Fruit fly (Drosophila melanogaster) whole organism, embryonic: ENCODE measurements around the gene sordd2.

Experiments used
- Awh ChIP-seq: fragments of 200-800 bp; sonication (Bioruptor generic); IDR thresholded peaks from 2 replicates; pipeline ENCODE4, ENCODE4 v1.3.6; 2022; ENCODE audit warnings: missing biosample characterization, missing genetic modification characterization
- Bteb2 ChIP-seq: fragments of 200-800 bp; sonication (Bioruptor generic); optimal IDR thresholded peaks from 2 replicates; lab custom pipeline; 2016; ENCODE audit warnings: missing biosample characterization, missing genetic modification characterization
- CG10274 ChIP-seq: fragments of 200-800 bp; sonication (Bioruptor generic); optimal IDR thresholded peaks from 3 replicates; lab custom pipeline; 2017; ENCODE audit warnings: missing biosample characterization, mild to moderate bottlenecking, missing genetic modification characterization
- CG10543 ChIP-seq: fragments of 200-800 bp; sonication (Bioruptor generic); optimal IDR thresholded peaks from 3 replicates; lab custom pipeline; 2017; ENCODE audit warnings: missing biosample characterization, mild to moderate bottlenecking, missing genetic modification characterization, moderate library complexity
- CG12155 ChIP-seq: fragments of 200-800 bp; sonication (Bioruptor generic); optimal IDR thresholded peaks from 3 replicates; lab custom pipeline; 2016; ENCODE audit warnings: missing biosample characterization, missing genetic modification characterization
- CG12236 ChIP-seq: fragments of 200-800 bp; sonication (Bioruptor generic); optimal IDR thresholded peaks from 2 replicates; lab custom pipeline; 2016; ENCODE audit warnings: missing biosample characterization, missing genetic modification characterization
- CG13296 ChIP-seq: fragments of 200-800 bp; sonication (Bioruptor generic); optimal IDR thresholded peaks from 3 replicates; lab custom pipeline; 2018; ENCODE audit warnings: missing biosample characterization, mild to moderate bottlenecking, missing genetic modification characterization
- CG13775 ChIP-seq: fragments of 200-800 bp; sonication (Bioruptor generic); optimal IDR thresholded peaks from 3 replicates; lab custom pipeline; 2017; ENCODE audit warnings: missing biosample characterization, mild to moderate bottlenecking, missing genetic modification characterization
- CG14860 ChIP-seq: fragments of 200-800 bp; sonication (Bioruptor generic); IDR thresholded peaks from 3 replicates; pipeline ENCODE4 v1.3.6; 2022; ENCODE audit warnings: missing biosample characterization, missing genetic modification characterization; ENCODE audit not compliant: partially characterized antibody
- CG14965 ChIP-seq: fragments of 200-800 bp; sonication (Bioruptor generic); optimal IDR thresholded peaks from 2 replicates; lab custom pipeline; 2016; ENCODE audit warnings: missing biosample characterization, missing genetic modification characterization, borderline replicate concordance
- CG15479 ChIP-seq: fragments of 200-800 bp; sonication (Bioruptor generic); optimal IDR thresholded peaks from 3 replicates; lab custom pipeline; 2019; ENCODE audit warnings: missing biosample characterization, mild to moderate bottlenecking, missing genetic modification characterization, moderate library complexity
- CG15514 ChIP-seq: fragments of 200-800 bp; sonication (Bioruptor generic); optimal IDR thresholded peaks from 3 replicates; lab custom pipeline; 2017; ENCODE audit warnings: missing biosample characterization, missing genetic modification characterization, mild to moderate bottlenecking, moderate library complexity, missing genetic modification reagents
- CG16863 ChIP-seq: fragments of 200-800 bp; sonication (Bioruptor generic); optimal IDR thresholded peaks from 3 replicates; lab custom pipeline; 2016; ENCODE audit warnings: missing biosample characterization, missing genetic modification characterization
- CG18599 ChIP-seq: fragments of 200-800 bp; sonication (Bioruptor generic); optimal IDR thresholded peaks from 3 replicates; lab custom pipeline; 2017; ENCODE audit warnings: missing biosample characterization, missing genetic modification characterization, mild to moderate bottlenecking, moderate library complexity, missing genetic modification reagents
- CG3065 ChIP-seq: fragments of 200-800 bp; sonication (Bioruptor generic); optimal IDR thresholded peaks from 2 replicates; lab custom pipeline; 2016; ENCODE audit warnings: missing biosample characterization, missing genetic modification characterization
- CG31388 ChIP-seq: fragments of 200-800 bp; sonication (Bioruptor generic); optimal IDR thresholded peaks from 2 replicates; lab custom pipeline; 2016; ENCODE audit warnings: missing biosample characterization, missing genetic modification characterization
- CG42726 ChIP-seq: fragments of 200-800 bp; sonication (Bioruptor generic); IDR thresholded peaks from 2 replicates; pipeline ENCODE4 v1.3.6; 2022; ENCODE audit warnings: missing biosample characterization, missing genetic modification characterization; ENCODE audit not compliant: partially characterized antibody
- CG4820 ChIP-seq: fragments of 200-800 bp; sonication (Bioruptor generic); optimal IDR thresholded peaks from 3 replicates; lab custom pipeline; 2016; ENCODE audit warnings: missing biosample characterization, missing genetic modification characterization
- CG6813 ChIP-seq: fragments of 200-800 bp; sonication (Bioruptor generic); optimal IDR thresholded peaks from 2 replicates; lab custom pipeline; 2017; ENCODE audit warnings: missing biosample characterization, missing genetic modification characterization, mild to moderate bottlenecking, moderate library complexity, missing genetic modification reagents
- CG7271 ChIP-seq: fragments of 200-800 bp; sonication (Bioruptor generic); optimal IDR thresholded peaks from 2 replicates; lab custom pipeline; 2018; ENCODE audit warnings: missing biosample characterization, mild to moderate bottlenecking, missing genetic modification characterization, moderate library complexity
- CG8478 ChIP-seq: fragments of >200 bp; optimal IDR thresholded peaks from 2 replicates; lab custom pipeline; 2018
- CG8924 ChIP-seq: fragments of 200-800 bp; optimal IDR thresholded peaks from 3 replicates; lab custom pipeline; 2019; ENCODE audit warnings: missing biosample characterization, mild to moderate bottlenecking, missing genetic modification characterization, moderate library complexity
- CG9727 ChIP-seq: fragments of 200-800 bp; sonication (Bioruptor generic); optimal IDR thresholded peaks from 3 replicates; lab custom pipeline; 2017; ENCODE audit warnings: missing biosample characterization, mild to moderate bottlenecking, missing genetic modification characterization
- CG9876 ChIP-seq: fragments of 200-800 bp; sonication (Bioruptor generic); optimal IDR thresholded peaks from 2 replicates; lab custom pipeline; 2016; ENCODE audit warnings: missing biosample characterization, missing genetic modification characterization
- Dref ChIP-seq: fragments of 200-800 bp; sonication (Bioruptor generic); IDR thresholded peaks from 2 replicates; pipeline ENCODE4 v1.3.6; 2022; ENCODE audit warnings: missing biosample characterization, missing genetic modification characterization
- E2f1 ChIP-seq: fragments of 200-800 bp; sonication (Bioruptor generic); IDR thresholded peaks from 2 replicates; pipeline ENCODE4 v1.3.6; 2022; ENCODE audit warnings: missing biosample characterization, missing genetic modification characterization
- Gsc ChIP-seq: fragments of 200-800 bp; sonication (Bioruptor generic); IDR thresholded peaks from 2 replicates; pipeline ENCODE4 v1.3.6; 2022; ENCODE audit warnings: missing biosample characterization, missing genetic modification characterization
- HmgZ ChIP-seq: fragments of 200-800 bp; sonication (Bioruptor generic); optimal IDR thresholded peaks from 2 replicates; lab custom pipeline; 2018; ENCODE audit warnings: missing biosample characterization, mild to moderate bottlenecking, missing genetic modification characterization
- Mad ChIP-seq: fragments of 200-800 bp; sonication (Bioruptor generic); optimal IDR thresholded peaks from 2 replicates; lab custom pipeline; 2016; ENCODE audit warnings: missing biosample characterization, missing genetic modification characterization
- Neu2 ChIP-seq: fragments of 200-800 bp; sonication (Bioruptor generic); optimal IDR thresholded peaks from 3 replicates; lab custom pipeline; 2016; ENCODE audit warnings: missing biosample characterization, missing genetic modification characterization, borderline replicate concordance
- Side ChIP-seq: fragments of 200-800 bp; sonication (Bioruptor generic); optimal IDR thresholded peaks from 2 replicates; lab custom pipeline; 2016; ENCODE audit warnings: missing biosample characterization, missing genetic modification characterization
- ab ChIP-seq: fragments of 200-800 bp; sonication (Bioruptor generic); optimal IDR thresholded peaks from 2 replicates; lab custom pipeline; 2016; ENCODE audit warnings: missing biosample characterization, missing genetic modification characterization
- ac ChIP-seq: fragments of 200-800 bp; sonication (Bioruptor generic); optimal IDR thresholded peaks from 3 replicates; lab custom pipeline; 2017; ENCODE audit warnings: missing biosample characterization, mild to moderate bottlenecking, missing genetic modification characterization
- dimm ChIP-seq: fragments of 200-800 bp; sonication (Bioruptor generic); IDR thresholded peaks from 2 replicates; pipeline ENCODE4 v1.3.6; 2022; ENCODE audit warnings: missing biosample characterization, missing genetic modification characterization
- emc ChIP-seq: fragments of 200-800 bp; sonication (Bioruptor generic); optimal IDR thresholded peaks from 2 replicates; lab custom pipeline; 2016; ENCODE audit warnings: missing biosample characterization, missing genetic modification characterization
- en ChIP-seq: fragments of 200-800 bp; sonication (Bioruptor generic); optimal IDR thresholded peaks from 2 replicates; lab custom pipeline; 2016; ENCODE audit warnings: missing biosample characterization, missing genetic modification characterization
- fd96Cb ChIP-seq: fragments of 200-800 bp; sonication (Bioruptor generic); optimal IDR thresholded peaks from 2 replicates; lab custom pipeline; 2018; ENCODE audit warnings: missing biosample characterization, mild to moderate bottlenecking, missing genetic modification characterization, moderate library complexity
- grn ChIP-seq: fragments of 200-800 bp; sonication (Bioruptor generic); optimal IDR thresholded peaks from 3 replicates; lab custom pipeline; 2017; ENCODE audit warnings: missing biosample characterization, missing genetic modification characterization
- ham ChIP-seq: fragments of 200-800 bp; sonication (Bioruptor generic); IDR thresholded peaks from 2 replicates; pipeline ENCODE4 v1.3.6; 2022; ENCODE audit warnings: missing biosample characterization, missing genetic modification characterization
- inv ChIP-seq: fragments of 200-800 bp; sonication (Bioruptor generic); IDR thresholded peaks from 2 replicates; pipeline ENCODE4 v1.3.6; 2022; ENCODE audit warnings: missing biosample characterization, missing genetic modification characterization; ENCODE audit not compliant: partially characterized antibody
- lilli ChIP-seq: fragments of 200-800 bp; sonication (Bioruptor generic); optimal IDR thresholded peaks from 3 replicates; lab custom pipeline; 2016; ENCODE audit warnings: missing biosample characterization, missing genetic modification characterization
- mirr ChIP-seq: fragments of 200-800 bp; sonication (Bioruptor generic); optimal IDR thresholded peaks from 3 replicates; lab custom pipeline; 2018; ENCODE audit warnings: missing biosample characterization, mild to moderate bottlenecking, missing genetic modification characterization
- p53 ChIP-seq: fragments of 200-800 bp; sonication (Bioruptor generic); optimal IDR thresholded peaks from 2 replicates; lab custom pipeline; 2016; ENCODE audit warnings: missing biosample characterization, missing genetic modification characterization
- slbo ChIP-seq: fragments of 200-800 bp; sonication (Bioruptor generic); IDR thresholded peaks from 2 replicates; pipeline ENCODE4 v1.3.6; 2022; ENCODE audit warnings: missing biosample characterization, missing genetic modification characterization
- tap ChIP-seq: fragments of 200-800 bp; optimal IDR thresholded peaks from 3 replicates; lab custom pipeline; 2019; ENCODE audit warnings: missing biosample characterization, mild to moderate bottlenecking, missing genetic modification characterization, moderate library complexity
- trem ChIP-seq: fragments of 200-800 bp; optimal IDR thresholded peaks from 3 replicates; lab custom pipeline; 2019; ENCODE audit warnings: missing biosample characterization, mild to moderate bottlenecking, missing genetic modification characterization, moderate library complexity
- tup ChIP-seq: fragments of 200-800 bp; sonication (Bioruptor generic); optimal IDR thresholded peaks from 2 replicates; lab custom pipeline; 2016; ENCODE audit warnings: missing biosample characterization, mild to moderate bottlenecking, missing genetic modification characterization, moderate library complexity
- wek ChIP-seq: fragments of 200-800 bp; sonication (Bioruptor generic); optimal IDR thresholded peaks from 3 replicates; lab custom pipeline; 2018; ENCODE audit warnings: missing biosample characterization, mild to moderate bottlenecking, missing genetic modification characterization, moderate library complexity
- yki ChIP-seq: fragments of >200 bp; optimal IDR thresholded peaks from 3 replicates; lab custom pipeline; 2018
- zen2 ChIP-seq: fragments of 200-800 bp; sonication (Bioruptor generic); IDR thresholded peaks from 3 replicates; pipeline ENCODE4 v1.3.6; 2022; ENCODE audit warnings: missing biosample characterization, missing genetic modification characterization; ENCODE audit not compliant: partially characterized antibody

sordd2 gene

DNA sequence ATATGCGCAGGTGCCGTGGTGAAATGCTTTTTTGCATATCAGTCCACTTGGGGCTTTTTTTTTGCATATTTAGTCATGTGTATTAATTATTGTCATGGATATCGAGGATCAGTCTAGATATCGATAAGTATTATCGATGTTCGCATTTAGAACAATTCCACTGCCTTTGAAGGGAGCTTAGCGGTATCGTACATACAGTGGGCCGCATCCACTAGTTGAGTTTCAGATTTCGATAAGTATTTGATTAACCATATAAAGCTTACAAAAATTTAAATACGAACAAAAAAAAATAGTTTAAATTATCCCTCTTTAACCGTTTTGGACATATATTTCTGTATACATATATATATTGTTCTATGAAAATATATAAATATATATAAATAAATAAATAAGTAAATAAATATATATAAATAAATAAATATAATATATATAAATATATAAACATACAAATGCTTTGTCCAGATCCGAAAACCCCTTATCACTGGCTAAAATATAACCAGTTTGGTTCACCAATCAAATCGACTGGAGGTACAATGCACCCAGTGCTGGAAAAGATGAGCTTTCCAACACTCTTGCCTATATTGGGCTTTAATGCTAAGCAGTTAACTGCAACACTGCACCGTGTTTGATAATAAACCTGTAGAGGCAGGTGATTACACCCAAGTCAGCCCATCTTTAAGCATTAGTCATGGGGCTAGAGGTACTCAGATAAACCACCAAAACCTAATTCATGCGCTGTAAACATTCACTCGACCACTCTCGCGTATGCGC is 4.1 kb upstream of the sordd2 start (continued):
- TF ChIP-seq fd96Cb (tag; lab: Kevin White, UChicago): no peak
- TF ChIP-seq CG14965 (GFP tag; lab: Kevin White, UChicago): no peak
- peak; percentile 24 for TF ChIP-seq CG6813
- TF ChIP-seq CG14860: peak; percentile 74
- no peak for TF ChIP-seq CG12155 (GFP tag; lab: Kevin White, UChicago)
- peak; percentile 41 for TF ChIP-seq slbo (GFP tag; lab: Robert Waterston, UW)
- no peak for TF ChIP-seq CG10543 (GFP tag; lab: Kevin White, UChicago)
- no peak for TF ChIP-seq emc
- no peak for TF ChIP-seq Bteb2 (GFP tag; lab: Kevin White, UChicago)
- TF ChIP-seq CG13296 (GFP tag; lab: Kevin White, UChicago): peak; percentile 32
- peak; percentile 33 for TF ChIP-seq CG18599 (GFP tag; lab: Kevin White, UChicago)
- no peak for TF ChIP-seq CG12236 (GFP tag; lab: Kevin White, UChicago)
- peak; percentile 11 for TF ChIP-seq trem (tag; lab: Kevin White, UChicago)
- no peak for TF ChIP-seq p53
- TF ChIP-seq dimm: no peak
- no peak for TF ChIP-seq CG3065 (GFP tag; lab: Kevin White, UChicago)
- TF ChIP-seq CG16863 (GFP tag; lab: Kevin White, UChicago): no peak
- no peak for TF ChIP-seq tap (tag; lab: Kevin White, UChicago)
- TF ChIP-seq E2f1 (GFP tag; lab: Robert Waterston, UW): no peak
- TF ChIP-seq wek: no peak
- no peak for TF ChIP-seq ham (GFP tag; lab: Robert Waterston, UW)
- peak; percentile 23 for TF ChIP-seq lilli (GFP tag; lab: Kevin White, UChicago)
- TF ChIP-seq Side (GFP tag; lab: Kevin White, UChicago): no peak
- no peak for TF ChIP-seq ab
- TF ChIP-seq Neu2 (GFP tag; lab: Kevin White, UChicago): no peak
- no peak for TF ChIP-seq CG7271
- TF ChIP-seq tup (GFP tag; lab: Kevin White, UChicago): no peak
- no peak for TF ChIP-seq yki (lab: Kevin White, UChicago)
- no peak for TF ChIP-seq grn
- peak; percentile 69 for TF ChIP-seq zen2 (GFP tag; lab: Robert Waterston, UW)
- TF ChIP-seq CG13775 (GFP tag; lab: Kevin White, UChicago): peak; percentile 0
- no peak for TF ChIP-seq CG9876 (GFP tag; lab: Kevin White, UChicago)
- TF ChIP-seq ac: no peak
- no peak for TF ChIP-seq CG8478
- no peak for TF ChIP-seq en (GFP tag; lab: Kevin White, UChicago)
- TF ChIP-seq CG42726 (GFP tag; lab: Robert Waterston, UW): peak; percentile 32; the same call in 1 of the 2 replicates
- TF ChIP-seq CG31388 (GFP tag; lab: Kevin White, UChicago): no peak
- TF ChIP-seq Mad (GFP tag; lab: Kevin White, UChicago): no peak
- TF ChIP-seq CG10274 (GFP tag; lab: Kevin White, UChicago): no peak
- peak; percentile 70 for TF ChIP-seq inv
- peak; percentile 81 for TF ChIP-seq Dref (GFP tag; lab: Robert Waterston, UW)
- no peak for TF ChIP-seq Awh (GFP tag; lab: Robert Waterston, UW)
- TF ChIP-seq mirr (GFP tag; lab: Kevin White, UChicago): no peak
- no peak for TF ChIP-seq HmgZ (tag; lab: Kevin White, UChicago)
- TF ChIP-seq CG9727 (GFP tag; lab: Kevin White, UChicago): no peak
- TF ChIP-seq CG8924 (tag; lab: Kevin White, UChicago): peak; percentile 3
- TF ChIP-seq Gsc (GFP tag; lab: Robert Waterston, UW): no peak
- peak; percentile 47 for TF ChIP-seq CG15514
- TF ChIP-seq CG4820 (GFP tag; lab: Kevin White, UChicago): no peak
- TF ChIP-seq CG15479 (GFP tag; lab: Kevin White, UChicago): no peak
